Worm (Caenorhabditis elegans) whole organism, young adult: ENCODE measurements around the gene prk-2.

ENCODE experiments used
- C06A6.2 ChIP-seq: fragments of 200-800 bp; sonication (Bioruptor generic); conservative IDR thresholded peaks from 2 replicates; pipeline ENCODE4 v1.3.6; 2022; ENCODE audit warnings: missing genetic modification characterization, missing compliant biosample characterization
- F22D6.2 ChIP-seq: sonication (generic microtip); optimal IDR thresholded peaks from 2 replicates; lab custom pipeline; 2016; ENCODE audit warnings: mild to moderate bottlenecking, missing genetic modification characterization, missing compliant biosample characterization
- F33H1.4 ChIP-seq: fragments of 200-800 bp; sonication (Bioruptor generic); IDR thresholded peaks from 2 replicates; pipeline ENCODE4 v1.3.6; 2022; ENCODE audit warnings: missing genetic modification reagents, missing genetic modification characterization, missing compliant biosample characterization
- F49E8.2 ChIP-seq: sonication (generic microtip); optimal IDR thresholded peaks from 3 replicates; lab custom pipeline; 2017; ENCODE audit warnings: missing genetic modification characterization, mild to moderate bottlenecking, missing compliant biosample characterization, antibody characterized with exemption, moderate library complexity; ENCODE audit not compliant: insufficient read depth
- F57C9.4 ChIP-seq: sonication (generic microtip); optimal IDR thresholded peaks from 2 replicates; lab custom pipeline; 2017; ENCODE audit warnings: mild to moderate bottlenecking, missing genetic modification characterization, missing compliant biosample characterization
- K12H6.12 ChIP-seq: fragments of 200-800 bp; sonication (Bioruptor generic); optimal IDR thresholded peaks from 2 replicates; lab custom pipeline; 2018; ENCODE audit warnings: mild to moderate bottlenecking, missing genetic modification characterization, missing compliant biosample characterization
- T07F8.4 ChIP-seq: sonication (generic microtip); optimal IDR thresholded peaks from 2 replicates; lab custom pipeline; 2016; ENCODE audit warnings: mild to moderate bottlenecking, missing genetic modification characterization, moderate library complexity, missing compliant biosample characterization
- Y67H2A.10 ChIP-seq: fragments of 200-800 bp; sonication (Bioruptor generic); conservative IDR thresholded peaks from 2 replicates; pipeline ENCODE4 v1.3.6; 2022; ENCODE audit warnings: missing genetic modification reagents, missing genetic modification characterization, missing compliant biosample characterization
- ZK185.1 ChIP-seq: sonication (generic microtip); optimal IDR thresholded peaks from 2 replicates; lab custom pipeline; 2016; ENCODE audit warnings: mild to moderate bottlenecking, missing genetic modification characterization, missing compliant biosample characterization; ENCODE audit not compliant: poor library complexity, severe bottlenecking
- aptf-3 ChIP-seq: fragments of 200-800 bp; sonication (Bioruptor generic); IDR thresholded peaks from 2 replicates; pipeline ENCODE4 v1.3.6; 2022; ENCODE audit warnings: missing genetic modification characterization, missing compliant biosample characterization
- atf-7 ChIP-seq: sonication (generic microtip); optimal IDR thresholded peaks from 2 replicates; lab custom pipeline; 2017; ENCODE audit warnings: mild to moderate bottlenecking, missing genetic modification characterization, missing compliant biosample characterization
- bed-1 ChIP-seq: fragments of 200-800 bp; sonication (Bioruptor generic); IDR thresholded peaks from 2 replicates; pipeline ENCODE4 v1.3.6; 2022; ENCODE audit warnings: missing genetic modification reagents, missing genetic modification characterization, missing compliant biosample characterization
- cebp-1 ChIP-seq, 2 experiments: fragments of 200-800 bp in 1 of 2; sonication (Bioruptor generic) in 1 of 2; sonication (generic microtip) in 1 of 2; IDR thresholded peaks in 1 of 2; optimal IDR thresholded peaks in 1 of 2; 2 replicates each; pipeline versions ENCODE4 v1.3.6 to Lab custom; 2017 to 2022; ENCODE audit warnings: missing compliant biosample characterization in 2 of 2, missing genetic modification characterization in 2 of 2, mild to moderate bottlenecking in 1 of 2, missing genetic modification reagents in 1 of 2, moderate library complexity in 1 of 2
- ceh-100 ChIP-seq: fragments of 200-800 bp; sonication (Bioruptor generic); IDR thresholded peaks from 2 replicates; pipeline ENCODE4 v1.3.6; 2022; ENCODE audit warnings: missing genetic modification reagents, missing genetic modification characterization, missing compliant biosample characterization
- ceh-40 ChIP-seq: fragments of 200-800 bp; sonication (Bioruptor generic); IDR thresholded peaks from 2 replicates; pipeline ENCODE4 v1.3.6; 2022; ENCODE audit warnings: missing genetic modification characterization, missing compliant biosample characterization
- ceh-58 ChIP-seq: fragments of 200-800 bp; sonication (Bioruptor generic); IDR thresholded peaks from 2 replicates; pipeline ENCODE4 v1.3.6; 2022; ENCODE audit warnings: missing genetic modification characterization, missing compliant biosample characterization
- dox-1 ChIP-seq: fragments of 200-800 bp; sonication (Bioruptor generic); IDR thresholded peaks from 2 replicates; pipeline ENCODE4 v1.3.6; 2022; ENCODE audit warnings: missing genetic modification reagents, missing genetic modification characterization, missing compliant biosample characterization
- ekl-4 ChIP-seq: fragments of 200-800 bp; sonication (Bioruptor generic); IDR thresholded peaks from 2 replicates; pipeline ENCODE4 v1.3.6; 2022; ENCODE audit warnings: missing genetic modification reagents, missing genetic modification characterization, missing compliant biosample characterization
- hmg-1.2 ChIP-seq: fragments of 200-800 bp; sonication (Bioruptor generic); IDR thresholded peaks from 2 replicates; pipeline ENCODE4 v1.3.6; 2022; ENCODE audit warnings: missing genetic modification reagents, missing genetic modification characterization, missing compliant biosample characterization
- lin-26 ChIP-seq: fragments of 200-800 bp; sonication (Bioruptor generic); IDR thresholded peaks from 2 replicates; pipeline ENCODE4 v1.3.6; 2022; ENCODE audit warnings: missing genetic modification reagents, missing genetic modification characterization, missing compliant biosample characterization
- madf-10 ChIP-seq: sonication (generic microtip); optimal IDR thresholded peaks from 2 replicates; lab custom pipeline; 2016; ENCODE audit warnings: mild to moderate bottlenecking, missing genetic modification characterization, missing compliant biosample characterization
- madf-3 ChIP-seq: fragments of 200-800 bp; sonication (Bioruptor generic); IDR thresholded peaks from 2 replicates; pipeline ENCODE4 v1.3.6; 2022; ENCODE audit warnings: missing genetic modification reagents, missing genetic modification characterization, missing compliant biosample characterization
- mxl-1 ChIP-seq: sonication (generic microtip); optimal IDR thresholded peaks from 2 replicates; lab custom pipeline; 2016; ENCODE audit warnings: missing genetic modification characterization, missing compliant biosample characterization
- nhr-80 ChIP-seq: sonication (generic microtip); optimal IDR thresholded peaks from 2 replicates; lab custom pipeline; 2016; ENCODE audit warnings: missing genetic modification characterization, missing compliant biosample characterization
- rpc-1 ChIP-seq, 2 experiments: fragments of 150-350 bp in 1 of 2; sonication (generic microtip) in 1 of 2; optimal IDR thresholded peaks; 2 replicates each; lab custom pipeline; 2014 to 2018; ENCODE audit warnings: missing biosample characterization in 1 of 2, missing genetic modification characterization in 1 of 2, missing genetic modification reagents in 1 of 2, missing genotype in 1 of 2
- sdz-38 ChIP-seq: sonication (generic microtip); optimal IDR thresholded peaks from 2 replicates; lab custom pipeline; 2016; ENCODE audit warnings: missing genotype, missing genetic modification characterization, missing compliant biosample characterization
- snpc-4 ChIP-seq, 5 experiments: fragments of 150-350 bp in 1 of 5; sonication (generic microtip) in 4 of 5; optimal IDR thresholded peaks; 2 replicates each; lab custom pipeline; 2014 to 2018; ENCODE audit warnings: missing genetic modification characterization in 5 of 5, missing biosample characterization in 3 of 5, antibody characterized with exemption in 2 of 5, mild to moderate bottlenecking in 2 of 5, missing compliant biosample characterization in 2 of 5, missing genotype in 2 of 5, moderate library complexity in 2 of 5, missing genetic modification reagents in 1 of 5
- unc-130 ChIP-seq: sonication (generic microtip); optimal IDR thresholded peaks from 2 replicates; lab custom pipeline; 2016; ENCODE audit warnings: missing genetic modification reagents, missing genetic modification characterization, missing compliant biosample characterization
- unc-62 ChIP-seq: fragments of 150-350 bp; optimal IDR thresholded peaks from 2 replicates; lab custom pipeline; 2014; ENCODE audit warnings: missing biosample characterization, missing genetic modification reagents, missing genetic modification characterization
- ztf-22 ChIP-seq: fragments of 200-800 bp; sonication (Bioruptor generic); optimal IDR thresholded peaks from 2 replicates; lab custom pipeline; 2018; ENCODE audit warnings: mild to moderate bottlenecking, missing genetic modification characterization, moderate library complexity, missing compliant biosample characterization
- ztf-26 ChIP-seq: sonication (generic microtip); optimal IDR thresholded peaks from 2 replicates; lab custom pipeline; 2017; ENCODE audit warnings: missing genetic modification characterization, missing compliant biosample characterization

Gene prk-2

DNA sequence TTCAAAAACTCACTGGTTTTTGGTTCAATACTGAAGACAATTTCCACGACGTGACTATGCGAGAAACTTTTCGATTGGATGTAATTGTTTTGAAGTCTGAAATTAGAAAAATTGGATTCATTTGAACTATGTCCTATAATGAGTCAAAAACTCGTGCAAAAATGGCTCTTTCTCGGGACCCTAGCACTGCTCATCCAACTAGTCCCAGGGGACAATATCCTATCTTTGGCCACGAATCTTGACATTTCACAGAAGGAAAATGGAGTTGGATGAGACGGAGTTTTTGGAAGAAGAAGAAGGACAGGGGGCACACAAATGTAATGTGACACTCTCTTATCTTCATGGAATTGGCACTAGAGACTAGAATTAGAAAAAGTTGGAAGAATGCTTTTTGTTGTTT, 11.9 kb upstream of the prk-2 start:
- no peak for TF ChIP-seq hmg-1.2 (GFP tag; lab: Robert Waterston, UW)
- TF ChIP-seq F49E8.2 = no peak
- 0 out of 2 replicates have a peak, but pooled peaks have one; percentile 44 for TF ChIP-seq bed-1 (GFP tag; lab: Robert Waterston, UW)
- no peak for TF ChIP-seq ceh-40 (GFP tag; lab: Robert Waterston, UW)
- TF ChIP-seq aptf-3 (GFP tag; lab: Robert Waterston, UW) = no peak
- TF ChIP-seq ceh-100 = no peak
- TF ChIP-seq mxl-1 (tag; lab: Kevin White, UChicago) = no peak

DNA sequence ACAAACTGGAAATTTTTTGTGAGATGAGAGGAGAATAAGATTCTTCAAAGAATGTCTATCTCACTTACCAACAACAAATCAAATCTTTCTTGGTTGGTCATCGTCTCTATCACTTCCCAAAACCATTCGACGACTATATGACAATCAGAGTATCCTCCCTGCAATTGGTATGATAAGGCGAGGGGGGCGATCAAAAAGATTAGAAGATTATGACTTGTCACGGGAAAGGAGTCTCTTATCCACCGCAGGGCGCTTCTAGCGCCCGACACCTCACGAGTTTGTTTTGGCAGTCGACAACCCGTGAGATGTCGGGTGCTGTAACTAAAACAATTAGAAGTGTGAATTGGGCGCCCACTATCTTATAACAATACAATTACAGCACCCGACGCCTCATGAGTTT, 7.7 kb upstream of the prk-2 start:
- TF ChIP-seq snpc-4 (GFP tag; optimal IDR thresholded peaks at IDR 0.05; lab: Kevin White, UChicago) (peak; percentile 37), snpc-4 (tag; optimal IDR thresholded peaks at IDR 0.05; lab: Kevin White, UChicago) (peak; percentile 87 to 96 (median 92)), madf-3 (GFP tag; lab: Robert Waterston, UW) (0 out of 2 replicates have a peak, but pooled peaks have one; percentile 46), ztf-26 (tag; lab: Kevin White, UChicago) (peak; percentile 54), rpc-1 (optimal IDR thresholded peaks at IDR 0.05; lab: Kevin White, UChicago) (no peak), rpc-1 (tag; optimal IDR thresholded peaks at IDR 0.05; lab: Kevin White, UChicago) (no peak), cebp-1 (GFP tag; IDR thresholded peaks at IDR 0.05; lab: Robert Waterston, UW) (no peak), cebp-1 (tag; optimal IDR thresholded peaks at IDR 0.05; lab: Kevin White, UChicago) (no peak), lin-26 (GFP tag; lab: Robert Waterston, UW) (peak; percentile 60; the same call in 1 of the 2 replicates)
- TF ChIP-seq, all 124 proteins: peak for 4

DNA sequence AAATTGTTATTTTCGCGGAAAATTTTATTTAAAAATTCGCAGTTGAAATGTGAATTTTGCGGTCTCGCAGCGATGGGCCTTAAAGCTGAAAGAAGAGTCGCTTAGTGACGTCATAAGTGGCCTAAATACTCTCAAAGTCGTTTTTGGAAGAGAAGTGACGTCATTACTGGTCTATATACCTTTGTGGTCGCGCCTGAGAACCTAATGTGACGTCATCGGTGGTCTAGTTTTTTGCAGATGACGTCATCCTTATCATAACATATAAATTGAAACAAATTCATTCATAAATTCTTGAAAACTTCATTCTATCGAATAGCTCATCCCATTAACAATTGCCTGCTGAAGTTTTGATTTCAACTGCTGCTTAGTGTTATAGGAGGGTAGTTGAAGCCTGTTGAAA, 7.1 kb upstream of the prk-2 start:
- peak; percentile 70 for TF ChIP-seq atf-7 (tag; lab: Kevin White, UChicago)
- TF ChIP-seq F22D6.2 (tag; lab: Kevin White, UChicago) = no peak
- TF ChIP-seq sdz-38 (tag; lab: Kevin White, UChicago) = no peak
- no peak for TF ChIP-seq ZK185.1 (tag; lab: Kevin White, UChicago)
- TF ChIP-seq, all 124 proteins: peak for 1

DNA sequence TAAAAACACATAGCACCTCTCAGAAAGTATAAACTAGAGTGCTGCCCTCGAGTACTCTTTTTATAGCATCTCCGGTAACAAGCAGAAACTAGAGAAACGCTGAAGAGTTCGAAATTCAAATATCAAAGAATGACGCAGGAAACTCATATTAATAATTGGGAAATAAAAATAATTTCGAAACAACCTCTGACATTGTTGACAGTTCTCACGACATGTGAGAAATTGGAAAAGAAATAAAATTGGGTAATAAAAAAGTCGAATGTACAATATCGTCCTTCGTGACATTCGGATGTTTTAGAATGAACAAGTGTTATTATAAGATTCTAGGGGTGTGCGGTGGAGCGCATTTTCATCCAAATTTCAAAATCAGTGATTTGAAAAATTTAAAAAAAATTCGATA, 2.3 kb upstream of the prk-2 start:
- TF ChIP-seq cebp-1 (GFP tag; IDR thresholded peaks at IDR 0.05; lab: Robert Waterston, UW) (no peak), cebp-1 (tag; optimal IDR thresholded peaks at IDR 0.05; lab: Kevin White, UChicago) (peak; percentile 20), ceh-58 (GFP tag; lab: Robert Waterston, UW) (no peak), F22D6.2 (tag; lab: Kevin White, UChicago) (no peak), T07F8.4 (tag; lab: Kevin White, UChicago) (no peak), atf-7 (tag; lab: Kevin White, UChicago) (no peak), lin-26 (GFP tag; lab: Robert Waterston, UW) (no peak), madf-10 (tag; lab: Kevin White, UChicago) (no peak), nhr-80 (tag; lab: Kevin White, UChicago) (peak; percentile 23), sdz-38 (tag; lab: Kevin White, UChicago) (no peak), unc-62 (GFP tag; lab: Kevin White, UChicago) (peak; percentile 55), F57C9.4 (tag; lab: Kevin White, UChicago) (no peak), C06A6.2 (no peak), Y67H2A.10 (GFP tag; lab: Robert Waterston, UW) (no peak), K12H6.12 (tag; lab: Kevin White, UChicago) (no peak), ekl-4 (GFP tag; lab: Robert Waterston, UW) (no peak), ztf-22 (GFP tag; lab: Kevin White, UChicago) (no peak), dox-1 (GFP tag; lab: Robert Waterston, UW) (no peak), unc-130 (GFP tag; lab: Kevin White, UChicago) (no peak), F33H1.4 (GFP tag; lab: Robert Waterston, UW) (no peak)
